Fruit fly (Drosophila melanogaster): ENCODE data around the gene cype.

Gene cype

DNA sequence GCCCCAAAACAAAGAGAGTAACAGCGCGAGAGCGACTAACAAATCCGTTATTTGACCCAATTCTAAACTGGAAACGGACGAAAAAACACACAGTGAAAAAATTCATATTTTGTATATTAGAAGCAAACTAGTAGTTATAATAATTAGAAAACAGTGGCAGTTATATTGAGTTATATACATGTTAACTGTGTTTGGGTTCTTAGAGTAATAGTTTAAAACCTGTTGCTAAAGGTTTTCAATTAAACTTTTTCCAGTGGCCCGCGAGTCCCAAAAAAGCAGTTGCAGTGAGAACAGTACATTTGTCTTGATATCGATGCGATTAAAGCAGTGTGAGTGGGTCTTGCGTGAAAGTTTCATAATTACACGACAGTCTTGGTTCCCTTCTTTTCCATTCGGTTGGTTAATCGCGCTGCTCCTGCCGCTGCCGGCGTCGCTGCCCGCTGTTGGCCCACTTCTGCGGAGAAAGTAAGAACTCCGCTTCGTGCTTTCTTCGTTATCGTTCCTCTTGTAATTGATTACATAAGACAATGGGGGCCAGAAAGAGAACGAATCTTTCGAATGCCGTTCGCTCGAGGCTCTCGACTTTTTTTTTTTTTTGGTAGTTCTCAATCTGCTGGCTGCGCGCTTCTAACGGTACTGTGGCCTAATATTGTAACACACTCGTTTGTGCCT, 29.6 kb upstream of the cype start:
- TF ChIP-seq kay (GFP tag; ENCODE audit: borderline replicate concordance) (peak; percentile 37), CG12768 (GFP tag; optimal IDR thresholded peaks at IDR 0.05) (no peak), CG7045 (GFP tag; optimal IDR thresholded peaks at IDR 0.05) (no peak), CG5204 (GFP tag; optimal IDR thresholded peaks at IDR 0.05) (no peak)

DNA sequence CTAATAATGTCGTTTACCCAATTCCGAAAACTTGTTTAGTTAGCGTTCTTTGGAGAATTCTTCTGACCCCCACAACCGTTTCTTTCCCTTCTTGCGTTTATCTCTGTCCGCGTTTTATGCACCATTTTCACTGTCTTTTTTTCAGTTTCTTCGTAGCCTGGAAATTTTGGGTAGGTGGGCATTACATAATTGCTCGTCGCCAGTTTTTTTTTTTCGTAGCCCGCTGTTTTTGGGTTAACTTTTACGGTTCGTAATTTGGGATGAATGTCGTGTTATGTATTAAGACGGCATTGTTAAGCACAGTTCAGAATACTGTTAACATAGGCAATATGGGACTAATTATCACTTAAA, 29.1 kb upstream of the cype start:
- TF ChIP-seq Hr96 (GFP tag; optimal IDR thresholded peaks at IDR 0.05) (no peak), CG33017 (tag; optimal IDR thresholded peaks at IDR 0.05) (no peak), tj (GFP tag; optimal IDR thresholded peaks at IDR 0.05) (peak; percentile 70)

DNA sequence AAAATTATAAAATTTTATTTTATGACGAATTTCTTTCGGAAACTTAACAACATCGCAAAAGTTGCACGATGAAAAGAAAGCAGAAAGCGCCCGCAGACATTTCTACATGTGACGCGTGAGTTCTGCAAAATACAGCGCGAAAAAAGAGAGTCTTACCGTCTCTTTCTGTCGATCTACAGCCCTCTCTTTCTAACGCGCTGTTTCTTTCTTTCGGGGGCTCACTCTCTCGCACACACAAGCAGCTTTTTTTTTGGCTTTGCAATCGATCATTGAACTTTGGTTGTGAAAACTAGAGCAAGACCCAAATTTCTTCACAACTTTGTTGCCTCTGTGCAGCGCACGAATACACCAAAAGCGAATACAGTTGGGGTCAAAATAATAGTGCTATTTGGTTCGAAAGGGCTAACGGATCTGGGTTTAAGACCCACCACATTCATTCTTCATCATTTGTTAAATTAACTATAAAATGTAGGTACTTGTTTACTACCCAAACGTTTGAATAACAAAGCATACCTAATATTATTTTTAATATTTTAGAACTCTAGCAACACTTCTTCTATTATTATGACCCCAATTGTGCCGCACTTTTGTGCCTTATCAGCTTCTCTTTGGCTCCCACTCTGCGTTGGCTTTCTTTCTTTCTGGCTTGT, 27.9 kb upstream of the cype start:
- TF ChIP-seq CG33017 (tag; optimal IDR thresholded peaks at IDR 0.05), result peak; percentile 74
- TF ChIP-seq CG1620 (GFP tag; optimal IDR thresholded peaks at IDR 0.05), result peak; percentile 37
- peak; percentile 54 for TF ChIP-seq Crg-1 (GFP tag; optimal IDR thresholded peaks at IDR 0.05)
- TF ChIP-seq tj (GFP tag; optimal IDR thresholded peaks at IDR 0.05), result peak; percentile 86
- TF ChIP-seq pad (GFP tag; optimal IDR thresholded peaks at IDR 0.05), result peak; percentile 31
- TF ChIP-seq bab1 (GFP tag; optimal IDR thresholded peaks at IDR 0.05), result peak; percentile 80
- no peak for TF ChIP-seq cic (GFP tag; optimal IDR thresholded peaks at IDR 0.05)
- peak; percentile 14 for TF ChIP-seq ovo (GFP tag; optimal IDR thresholded peaks at IDR 0.05)
- TF ChIP-seq CG7101 (tag; optimal IDR thresholded peaks at IDR 0.05), result peak; percentile 81
- TF ChIP-seq CG5204 (GFP tag; optimal IDR thresholded peaks at IDR 0.05), result peak; percentile 10
- peak; percentile 15 for TF ChIP-seq CG7045 (GFP tag; optimal IDR thresholded peaks at IDR 0.05)
- peak; percentile 7 for TF ChIP-seq CG12768 (GFP tag; optimal IDR thresholded peaks at IDR 0.05)
- TF ChIP-seq cnc (optimal IDR thresholded peaks at IDR 0.05), result no peak
- peak; percentile 69 for TF ChIP-seq CG11617 (GFP tag; optimal IDR thresholded peaks at IDR 0.05)
- TF ChIP-seq Hr96 (GFP tag; optimal IDR thresholded peaks at IDR 0.05), result no peak
- TF ChIP-seq Mnt (GFP tag; optimal IDR thresholded peaks at IDR 0.05), result peak; percentile 3
- peak; percentile 75 for TF ChIP-seq CG14711 (tag; optimal IDR thresholded peaks at IDR 0.05)
- TF ChIP-seq toe (GFP tag; optimal IDR thresholded peaks at IDR 0.05), result no peak
- TF ChIP-seq kay (GFP tag; ENCODE audit: borderline replicate concordance), result no peak
- no peak for TF ChIP-seq Clk (GFP tag; optimal IDR thresholded peaks at IDR 0.05)

DNA sequence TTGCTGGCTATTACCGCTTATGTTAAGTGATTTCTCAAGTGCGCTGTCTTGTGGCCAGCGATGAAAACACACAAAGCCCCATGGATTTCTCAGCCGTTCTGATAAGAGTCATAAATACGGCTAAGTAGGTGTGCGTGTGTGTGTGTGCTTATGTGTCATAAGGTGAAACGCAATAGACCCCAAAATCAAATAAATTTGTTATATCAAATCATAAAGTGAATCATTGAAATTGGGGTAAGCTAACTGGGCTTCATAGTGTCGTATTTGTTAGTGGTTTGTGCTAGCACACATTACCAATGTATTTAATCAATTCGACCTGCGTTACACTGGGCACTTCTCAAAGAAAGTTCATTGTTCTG, 27.4 kb upstream of the cype start:
- TF ChIP-seq CG5204 (GFP tag; optimal IDR thresholded peaks at IDR 0.05) (no peak), cic (GFP tag; optimal IDR thresholded peaks at IDR 0.05) (peak; percentile 17)

DNA sequence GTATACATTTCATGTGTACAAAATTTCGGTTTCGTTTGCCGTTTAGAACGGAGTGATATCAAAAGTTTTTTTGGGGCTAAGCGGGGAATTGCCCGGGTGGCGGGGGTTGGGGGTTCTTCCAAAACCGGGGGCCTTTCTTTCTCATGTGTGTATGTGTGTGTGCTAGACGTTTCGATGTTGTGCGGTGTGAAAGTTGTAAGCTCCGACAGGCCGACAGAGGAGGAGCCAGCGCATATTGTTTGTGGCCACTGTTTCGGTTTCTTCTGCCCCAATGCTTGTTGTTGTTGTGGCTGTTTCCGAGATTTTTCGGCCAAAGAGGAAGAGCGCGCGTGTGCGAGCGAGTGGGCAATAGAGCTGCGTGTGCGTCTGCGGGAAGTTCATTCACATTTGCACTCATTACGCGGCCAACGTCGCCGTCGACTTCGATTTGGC, 26.8 kb upstream of the cype start:
- no peak for TF ChIP-seq Hr96 (GFP tag; optimal IDR thresholded peaks at IDR 0.05)
- TF ChIP-seq cnc (optimal IDR thresholded peaks at IDR 0.05), result no peak
- no peak for TF ChIP-seq Mnt (GFP tag; optimal IDR thresholded peaks at IDR 0.05)
- no peak for TF ChIP-seq kay (GFP tag; ENCODE audit: borderline replicate concordance)
- no peak for TF ChIP-seq Crg-1 (GFP tag; optimal IDR thresholded peaks at IDR 0.05)
- no peak for TF ChIP-seq toe (GFP tag; optimal IDR thresholded peaks at IDR 0.05)
- no peak for TF ChIP-seq cic (GFP tag; optimal IDR thresholded peaks at IDR 0.05)
- TF ChIP-seq CG5204 (GFP tag; optimal IDR thresholded peaks at IDR 0.05), result no peak
- no peak for TF ChIP-seq CG7101 (tag; optimal IDR thresholded peaks at IDR 0.05)

DNA sequence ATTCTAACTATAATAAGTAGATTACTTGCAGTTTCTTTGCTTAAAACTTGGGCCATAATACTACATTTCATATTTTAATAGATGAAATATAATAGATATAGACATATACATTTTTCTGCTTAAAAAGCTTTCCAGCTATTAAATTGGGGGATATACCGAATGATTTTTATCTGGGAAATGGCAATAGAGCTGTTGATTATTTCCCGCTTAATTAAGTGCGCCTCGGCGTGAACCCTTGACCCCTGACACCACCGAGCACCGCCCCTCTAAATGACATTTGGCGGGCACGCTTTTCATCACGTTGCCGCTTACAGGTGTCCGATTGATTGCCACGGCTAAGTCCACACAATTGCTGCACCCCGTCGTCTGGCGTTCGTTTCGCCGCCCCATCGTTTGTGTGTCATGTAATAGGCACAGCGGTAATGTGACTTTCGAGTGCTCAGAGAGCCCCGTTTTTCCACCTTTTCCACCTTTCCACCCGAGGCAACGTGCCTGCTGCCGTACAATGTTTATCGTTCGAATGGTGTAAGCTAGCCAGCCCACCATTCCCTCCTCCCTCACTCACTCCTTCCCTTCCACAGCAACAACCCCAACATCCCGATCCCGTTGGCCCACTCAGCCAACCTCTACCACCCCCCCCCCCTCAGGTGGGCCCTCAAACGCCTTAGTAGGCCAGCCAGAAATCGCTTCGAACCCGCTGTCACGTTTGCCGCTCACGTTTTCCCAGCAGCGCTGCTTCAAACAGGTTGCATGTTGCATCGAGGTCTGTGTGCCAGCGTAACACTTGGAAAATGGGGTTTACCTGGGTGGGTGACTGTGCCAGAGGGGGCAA, 26.0 kb upstream of the cype start:
- TF ChIP-seq CG11617 (GFP tag; optimal IDR thresholded peaks at IDR 0.05) (no peak), ovo (GFP tag; optimal IDR thresholded peaks at IDR 0.05) (peak; percentile 80), cic (GFP tag; optimal IDR thresholded peaks at IDR 0.05) (peak; percentile 80), CG33017 (tag; optimal IDR thresholded peaks at IDR 0.05) (peak; percentile 6), CG7101 (tag; optimal IDR thresholded peaks at IDR 0.05) (no peak), toe (GFP tag; optimal IDR thresholded peaks at IDR 0.05) (no peak), CG14711 (tag; optimal IDR thresholded peaks at IDR 0.05) (no peak), Crg-1 (GFP tag; optimal IDR thresholded peaks at IDR 0.05) (no peak), bab1 (GFP tag; optimal IDR thresholded peaks at IDR 0.05) (no peak), kay (GFP tag; ENCODE audit: borderline replicate concordance) (peak; percentile 82), Clk (GFP tag; optimal IDR thresholded peaks at IDR 0.05) (peak; percentile 99), Hr96 (GFP tag; optimal IDR thresholded peaks at IDR 0.05) (no peak), CG5204 (GFP tag; optimal IDR thresholded peaks at IDR 0.05) (no peak), cnc (optimal IDR thresholded peaks at IDR 0.05) (no peak), tj (GFP tag; optimal IDR thresholded peaks at IDR 0.05) (peak; percentile 33), Mnt (GFP tag; optimal IDR thresholded peaks at IDR 0.05) (peak; percentile 63), CG7045 (GFP tag; optimal IDR thresholded peaks at IDR 0.05) (no peak), CG1620 (GFP tag; optimal IDR thresholded peaks at IDR 0.05) (no peak), CG12768 (GFP tag; optimal IDR thresholded peaks at IDR 0.05) (peak; percentile 78), pad (GFP tag; optimal IDR thresholded peaks at IDR 0.05) (peak; percentile 39)

All from whole organism, adult.